Worm (Caenorhabditis elegans) whole organism, L4 larva: Measurements from ENCODE around the gene inx-8.

Source experiments
- F10B5.3 ChIP-seq: sonication (generic microtip); optimal IDR thresholded peaks from 2 replicates; lab custom pipeline; 2016; ENCODE audit warnings: mild to moderate bottlenecking, missing genetic modification characterization, missing compliant biosample characterization
- R02D3.7 ChIP-seq: fragments of 150-350 bp; sonication (generic microtip); optimal IDR thresholded peaks from 3 replicates; lab custom pipeline; 2014; ENCODE audit warnings: missing biosample characterization, missing genetic modification characterization
- T20F7.1 ChIP-seq: fragments of 200-800 bp; sonication (Bioruptor generic); optimal IDR thresholded peaks from 2 replicates; lab custom pipeline; 2018; ENCODE audit warnings: mild to moderate bottlenecking, missing genetic modification characterization, missing compliant biosample characterization
- aha-1 ChIP-seq: fragments of 150-350 bp; peaks from one replicate; lab custom pipeline; 2014; ENCODE audit warnings: missing biosample characterization, missing genetic modification characterization
- ceh-20 ChIP-seq: fragments of 200-800 bp; sonication (Bioruptor generic); IDR thresholded peaks from 2 replicates; pipeline ENCODE4 v1.3.6; 2022; ENCODE audit warnings: missing genetic modification reagents, missing genetic modification characterization, missing compliant biosample characterization
- ceh-28 ChIP-seq: fragments of 150-350 bp; optimal IDR thresholded peaks from 2 replicates; lab custom pipeline; 2014; ENCODE audit warnings: missing biosample characterization, missing genetic modification reagents, missing genetic modification characterization
- ceh-82 ChIP-seq: sonication (generic microtip); optimal IDR thresholded peaks from 2 replicates; lab custom pipeline; 2017; ENCODE audit warnings: missing biosample characterization, missing genetic modification characterization
- daf-16 ChIP-seq, 3 experiments: sonication (generic microtip); optimal IDR thresholded peaks; 2 replicates each; lab custom pipeline; 2016 to 2017; ENCODE audit warnings: missing genetic modification characterization in 3 of 3, missing genetic modification reagents in 3 of 3, mild to moderate bottlenecking in 2 of 3, missing compliant biosample characterization in 2 of 3, missing biosample characterization in 1 of 3, moderate library complexity in 1 of 3
- daf-8 ChIP-seq: fragments of 200-800 bp; sonication (Bioruptor generic); IDR thresholded peaks from 2 replicates; pipeline ENCODE4 v1.3.6; 2022; ENCODE audit warnings: missing genetic modification characterization, missing compliant biosample characterization
- dpl-1 ChIP-seq: fragments of 150-350 bp; optimal IDR thresholded peaks from 2 replicates; lab custom pipeline; 2014; ENCODE audit warnings: missing biosample characterization, missing genetic modification reagents, missing genetic modification characterization
- fkh-10 ChIP-seq: fragments of 150-350 bp; optimal IDR thresholded peaks from 2 replicates; lab custom pipeline; 2014; ENCODE audit warnings: missing biosample characterization, missing genetic modification reagents, missing genetic modification characterization
- fos-1 ChIP-seq: fragments of 150-350 bp; optimal IDR thresholded peaks from 2 replicates; lab custom pipeline; 2014; ENCODE audit warnings: missing biosample characterization, missing genetic modification characterization
- hlh-11 ChIP-seq: fragments of 200-800 bp; sonication (Bioruptor generic); optimal IDR thresholded peaks from 2 replicates; lab custom pipeline; 2018; ENCODE audit warnings: mild to moderate bottlenecking, missing genetic modification characterization, missing compliant biosample characterization
- hlh-30 ChIP-seq: sonication (generic microtip); optimal IDR thresholded peaks from 2 replicates; lab custom pipeline; 2017; ENCODE audit warnings: antibody characterized with exemption, mild to moderate bottlenecking, missing genetic modification characterization, missing compliant biosample characterization; ENCODE audit not compliant: insufficient read depth
- hmg-1.1 ChIP-seq: fragments of 200-800 bp; sonication (Bioruptor generic); IDR thresholded peaks from 2 replicates; pipeline ENCODE4 v1.3.6; 2022; ENCODE audit warnings: missing genetic modification reagents, missing genetic modification characterization, missing compliant biosample characterization
- jun-1 ChIP-seq: fragments of 150-350 bp; optimal IDR thresholded peaks from 2 replicates; lab custom pipeline; 2014; ENCODE audit warnings: missing biosample characterization, missing genetic modification reagents, missing genetic modification characterization
- lin-15B ChIP-seq: fragments of 150-350 bp; sonication (generic microtip); optimal IDR thresholded peaks from 3 replicates; lab custom pipeline; 2014; ENCODE audit warnings: missing biosample characterization, missing genetic modification characterization
- lin-39 ChIP-seq: fragments of 150-350 bp; optimal IDR thresholded peaks from 2 replicates; lab custom pipeline; 2014; ENCODE audit warnings: missing biosample characterization, missing genetic modification reagents, missing genetic modification characterization
- lsy-2 ChIP-seq, 2 experiments: fragments of 150-350 bp in 1 of 2; sonication (generic microtip) in 1 of 2; optimal IDR thresholded peaks; 2 replicates each; lab custom pipeline; 2014 to 2017; ENCODE audit warnings: missing biosample characterization in 2 of 2, missing genetic modification characterization in 2 of 2
- mes-2 ChIP-seq: sonication (generic microtip); optimal IDR thresholded peaks from 2 replicates; lab custom pipeline; 2016; ENCODE audit warnings: missing genotype, mild to moderate bottlenecking, missing genetic modification characterization, missing compliant biosample characterization; ENCODE audit not compliant: poor library complexity, severe bottlenecking
- nhr-237 ChIP-seq: sonication (generic microtip); optimal IDR thresholded peaks from 2 replicates; lab custom pipeline; 2017; ENCODE audit warnings: missing biosample characterization, missing genetic modification characterization
- nhr-28 ChIP-seq: fragments of 150-350 bp; optimal IDR thresholded peaks from 2 replicates; lab custom pipeline; 2014; ENCODE audit warnings: missing biosample characterization, missing genetic modification characterization
- nhr-48 ChIP-seq: sonication (generic microtip); optimal IDR thresholded peaks from 2 replicates; lab custom pipeline; 2016; ENCODE audit warnings: mild to moderate bottlenecking, missing genetic modification characterization, missing compliant biosample characterization
- nhr-76 ChIP-seq: fragments of 150-350 bp; optimal IDR thresholded peaks from 2 replicates; lab custom pipeline; 2014; ENCODE audit warnings: missing biosample characterization, missing genetic modification characterization
- rbr-2 ChIP-seq: sonication (generic microtip); optimal IDR thresholded peaks from 2 replicates; lab custom pipeline; 2016; ENCODE audit warnings: missing genotype, missing genetic modification characterization, missing compliant biosample characterization
- sdz-12 ChIP-seq: fragments of 200-800 bp; sonication (Bioruptor generic); optimal IDR thresholded peaks from 2 replicates; lab custom pipeline; 2018; ENCODE audit warnings: mild to moderate bottlenecking, missing genetic modification characterization, missing compliant biosample characterization
- snpc-1.2 ChIP-seq: fragments of 200-800 bp; sonication (Bioruptor generic); IDR thresholded peaks from 2 replicates; pipeline ENCODE4 v1.3.6; 2022; ENCODE audit warnings: missing genetic modification reagents, missing genetic modification characterization, missing compliant biosample characterization
- spr-1 ChIP-seq: sonication (generic microtip); optimal IDR thresholded peaks from 2 replicates; lab custom pipeline; 2016; ENCODE audit warnings: mild to moderate bottlenecking, missing genetic modification characterization, missing compliant biosample characterization
- unc-130 ChIP-seq: sonication (generic microtip); optimal IDR thresholded peaks from 2 replicates; lab custom pipeline; 2016; ENCODE audit warnings: missing genetic modification reagents, missing genetic modification characterization, missing compliant biosample characterization
- unc-62 ChIP-seq, 3 experiments: fragments of 150-350 bp in 1 of 3; sonication (generic microtip); optimal IDR thresholded peaks in 2 of 3; peaks in 1 of 3; 1 replicate in 1 of 3; 2 replicates in 2 of 3; lab custom pipeline; 2014 to 2017; ENCODE audit warnings: missing biosample characterization in 3 of 3, missing genetic modification characterization in 3 of 3, missing genetic modification reagents in 3 of 3, missing genotype in 1 of 3
- vab-7 ChIP-seq: fragments of 200-800 bp; sonication (Bioruptor generic); IDR thresholded peaks from 2 replicates; pipeline ENCODE4 v1.3.6; 2022; ENCODE audit warnings: missing genetic modification reagents, missing genetic modification characterization, missing compliant biosample characterization
- zip-2 ChIP-seq: fragments of 150-350 bp; optimal IDR thresholded peaks from 2 replicates; lab custom pipeline; 2014; ENCODE audit warnings: missing biosample characterization, missing genetic modification characterization

inx-8 gene

ce11 chrIV:11700752-11701151 lies 27.1 kb downstream of the inx-8 start, which contains the start of gene dpy-20:
dpy-20 (minus strand) TSS chrIV:11700852.
- TF ChIP-seq unc-130 (GFP tag; lab: Kevin White, UChicago) = no peak

ce11 chrIV:11701878-11702277 lies 28.2 kb downstream of the inx-8 start:
- TF ChIP-seq aha-1 (tag; lab: Kevin White, UChicago) (peak; percentile 79), jun-1 (tag; lab: Kevin White, UChicago) (no peak), rbr-2 (tag; lab: Kevin White, UChicago) (no peak), nhr-48 (tag; lab: Kevin White, UChicago) (peak; percentile 12), hlh-11 (tag; lab: Kevin White, UChicago) (peak; percentile 47), unc-62 (GFP tag; optimal IDR thresholded peaks at IDR 0.05 in 1 of 2; lab: Kevin White, UChicago) (peak in 1 of 2 experiments; percentile 33), unc-62 (tag; optimal IDR thresholded peaks at IDR 0.05; lab: Kevin White, UChicago) (no peak), hlh-30 (peak; percentile 19), nhr-28 (peak; percentile 16)

- no peak for TF ChIP-seq ceh-20 (GFP tag; lab: Robert Waterston, UW)
Observed at ce11 chrIV:11703685-11704296, 30.1 kb downstream of the inx-8 start, which contains the start of the genes T22B3.3 and alg-3. T22B3.3 (minus strand) TSS chrIV:11703785. alg-3 (plus strand) TSS chrIV:11704246.

- TF ChIP-seq hlh-11 (tag; lab: Kevin White, UChicago) (peak; percentile 9), unc-62 (GFP tag; optimal IDR thresholded peaks at IDR 0.05 in 1 of 2; lab: Kevin White, UChicago) (peak in 1 of 2 experiments; percentile 49), unc-62 (tag; optimal IDR thresholded peaks at IDR 0.05; lab: Kevin White, UChicago) (no peak), lsy-2 (tag; optimal IDR thresholded peaks at IDR 0.05; lab: Kevin White, UChicago) (no peak), daf-16 (GFP tag; optimal IDR thresholded peaks at IDR 0.05; lab: Kevin White, UChicago) (peak in 1 of 2 experiments; percentile 22), daf-16 (tag; optimal IDR thresholded peaks at IDR 0.05; lab: Kevin White, UChicago) (no peak)
Observed at ce11 chrIV:11710331-11710730, 36.7 kb downstream of the inx-8 start.

ce11 chrIV:11713289-11713688 lies 39.6 kb downstream of the inx-8 start:
- no peak for TF ChIP-seq fos-1
- TF ChIP-seq hlh-30 = no peak
- TF ChIP-seq T20F7.1 (GFP tag; lab: Kevin White, UChicago) = no peak
- no peak for TF ChIP-seq nhr-76
- TF ChIP-seq sdz-12 (GFP tag; lab: Kevin White, UChicago) = no peak
- TF ChIP-seq dpl-1 = no peak
- TF ChIP-seq nhr-48 (tag; lab: Kevin White, UChicago) = no peak
- no peak for TF ChIP-seq nhr-237 (tag; lab: Kevin White, UChicago)
- TF ChIP-seq daf-8 = no peak
- no peak for TF ChIP-seq unc-130 (GFP tag; lab: Kevin White, UChicago)
- TF ChIP-seq lin-15B (tag; lab: Kevin White, UChicago) = no peak
- no peak for TF ChIP-seq fkh-10 (GFP tag; lab: Kevin White, UChicago)
- no peak for TF ChIP-seq lin-39 (tag; lab: Kevin White, UChicago)
- no peak for TF ChIP-seq ceh-28 (tag; lab: Kevin White, UChicago)

ce11 chrIV:11714739-11715138 lies 41.1 kb downstream of the inx-8 start, which contains the start of gene magi-1:
magi-1 (plus strand) TSS chrIV:11715039.
- TF ChIP-seq zip-2 (tag; lab: Kevin White, UChicago) (no peak), snpc-1.2 (no peak), hmg-1.1 (GFP tag; lab: Robert Waterston, UW) (no peak), ceh-82 (no peak), vab-7 (GFP tag; lab: Robert Waterston, UW) (no peak), F10B5.3 (tag; lab: Kevin White, UChicago) (no peak), mes-2 (tag; lab: Kevin White, UChicago) (no peak), dpl-1 (no peak), spr-1 (tag; lab: Kevin White, UChicago) (no peak), R02D3.7 (no peak)
